Worm (Caenorhabditis elegans): ENCODE measurements around the gene R07B1.11.

- no peak for TF ChIP-seq mdl-1 (tag; optimal IDR thresholded peaks at IDR 0.05)
- no peak for TF ChIP-seq ztf-11 (tag; optimal IDR thresholded peaks at IDR 0.05)
- TF ChIP-seq skn-1 (tag; optimal IDR thresholded peaks at IDR 0.05): no peak
- no peak for TF ChIP-seq nhr-11 (tag; optimal IDR thresholded peaks at IDR 0.05)
- no peak for TF ChIP-seq fkh-10 (GFP tag; optimal IDR thresholded peaks at IDR 0.05)
- no peak for TF ChIP-seq Y48G9A.11 (GFP tag; IDR thresholded peaks at IDR 0.05)
- no peak for TF ChIP-seq ztf-7 (tag; optimal IDR thresholded peaks at IDR 0.05)
Observed at ce11 chrX:9877117-9877516, 20.4 kb downstream of the R07B1.11 start, which contains the start of gene R07B1.9.

Data from whole organism, L4 larva.